Fruit fly (Drosophila melanogaster): Measurements from ENCODE around the gene CG33284.

DNA sequence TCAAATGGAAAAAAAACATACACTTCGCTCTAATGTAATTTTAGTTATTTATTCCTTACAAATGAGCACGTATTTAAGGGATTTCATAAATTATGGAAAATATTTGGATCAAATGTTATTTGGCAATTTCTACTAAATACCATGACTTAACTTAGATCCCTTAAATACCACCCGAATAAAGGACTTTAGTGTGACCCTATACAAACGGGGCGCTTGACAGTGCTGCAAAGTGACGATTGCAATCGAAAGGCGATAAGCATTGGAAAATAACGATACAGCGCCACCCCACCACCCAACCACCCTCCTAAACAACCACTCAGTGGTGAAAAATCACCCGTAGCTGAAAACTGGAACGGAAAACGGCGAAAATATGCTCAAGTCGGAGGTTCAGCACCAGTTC lies 7.9 kb downstream of the CG33284 start, which contains the start of gene ICA69:
- TF ChIP-seq CTCF (optimal IDR thresholded peaks at IDR 0.05): no peak
- TF ChIP-seq CG8478 (optimal IDR thresholded peaks at IDR 0.05): no peak

Measured in S2 (cell line).